Fruit fly (Drosophila melanogaster): Measurements from ENCODE around the gene CG5177.

The CG5177 gene

DNA sequence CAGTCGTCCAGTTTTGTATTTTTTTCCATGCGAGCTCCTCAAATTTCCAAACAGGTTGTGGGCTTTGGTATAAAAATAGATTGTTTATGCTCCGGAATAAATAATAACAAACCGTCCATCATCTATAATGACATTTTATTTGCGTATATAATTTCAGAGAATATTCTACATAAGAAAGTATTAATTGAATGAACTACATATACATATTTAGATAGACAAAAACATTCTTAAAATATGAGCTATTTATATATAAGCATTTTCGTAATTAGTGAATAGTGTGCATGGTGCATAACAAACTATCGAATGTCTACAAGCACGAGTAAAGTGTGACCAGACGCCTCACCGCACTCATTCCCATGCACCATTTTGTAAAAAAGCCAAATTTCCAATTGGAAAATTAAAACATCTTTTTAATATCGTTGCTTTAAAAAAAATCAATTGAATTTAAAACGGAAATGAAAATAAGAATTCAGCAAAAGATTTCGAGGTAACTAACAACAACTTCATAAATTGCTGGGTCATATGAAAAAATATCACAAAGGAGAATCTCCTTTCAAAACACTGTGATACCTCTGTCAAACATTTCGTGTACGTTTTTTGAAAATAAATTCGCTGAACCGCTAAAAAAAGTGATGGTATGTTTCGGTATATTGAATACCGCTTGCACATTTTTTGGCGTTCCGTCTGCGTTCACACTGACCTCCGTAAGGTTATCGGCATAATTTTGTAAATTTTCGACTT lies 21.5 kb downstream of the CG5177 start, which contains the start of gene muc (continued):
- peak; percentile 51; the same call in 1 of the 3 replicates for TF ChIP-seq vnd (GFP tag; IDR thresholded peaks at IDR 0.05; ENCODE audit: partially characterized antibody)
- TF ChIP-seq CG12299 (tag; optimal IDR thresholded peaks at IDR 0.05) = no peak
- no peak for TF ChIP-seq z (GFP tag; IDR thresholded peaks at IDR 0.05)
- peak; percentile 7 for TF ChIP-seq CG10209 (GFP tag; optimal IDR thresholded peaks at IDR 0.05)
- TF ChIP-seq tin (GFP tag; optimal IDR thresholded peaks at IDR 0.05) = peak; percentile 49
- TF ChIP-seq Rx (GFP tag; IDR thresholded peaks at IDR 0.05) = no peak
- peak; percentile 30 for TF ChIP-seq CG12104 (GFP tag; optimal IDR thresholded peaks at IDR 0.05)
- peak; percentile 45; the same call in 1 of the 2 replicates for TF ChIP-seq HLH3B (GFP tag; IDR thresholded peaks at IDR 0.05)
- peak; percentile 80 for TF ChIP-seq kah (GFP tag; optimal IDR thresholded peaks at IDR 0.05)
- peak; percentile 4 for TF ChIP-seq fd96Cb (tag; optimal IDR thresholded peaks at IDR 0.05)
- TF ChIP-seq CG7372 (GFP tag; IDR thresholded peaks at IDR 0.05) = 0 out of 2 replicates have a peak, but pooled peaks have one; percentile 18
- no peak for TF ChIP-seq CG10462 (GFP tag; optimal IDR thresholded peaks at IDR 0.05)
- no peak for TF ChIP-seq sqz (GFP tag; optimal IDR thresholded peaks at IDR 0.05)
- no peak for TF ChIP-seq nau (GFP tag; optimal IDR thresholded peaks at IDR 0.05)
- TF ChIP-seq PHDP (tag; optimal IDR thresholded peaks at IDR 0.05) = peak; percentile 32
- TF ChIP-seq trh (GFP tag; optimal IDR thresholded peaks at IDR 0.05) = no peak
- TF ChIP-seq CG13424 (tag; optimal IDR thresholded peaks at IDR 0.05) = peak; percentile 48
- TF ChIP-seq CG18476 (GFP tag; optimal IDR thresholded peaks at IDR 0.05) = no peak
- TF ChIP-seq CG6272 (GFP tag; IDR thresholded peaks at IDR 0.05) = no peak
- TF ChIP-seq caup (GFP tag; optimal IDR thresholded peaks at IDR 0.05; ENCODE audit: severe bottlenecking) = no peak
- TF ChIP-seq ham (GFP tag; IDR thresholded peaks at IDR 0.05) = no peak
- TF ChIP-seq seq (GFP tag; IDR thresholded peaks at IDR 0.05) = no peak
- TF ChIP-seq cad (GFP tag; optimal IDR thresholded peaks at IDR 0.05) = no peak
- TF ChIP-seq CG7745 (tag; optimal IDR thresholded peaks at IDR 0.05) = no peak
- TF ChIP-seq ato (GFP tag; IDR thresholded peaks at IDR 0.05; ENCODE audit: partially characterized antibody) = no peak
- TF ChIP-seq Neu2 (GFP tag; optimal IDR thresholded peaks at IDR 0.05; ENCODE audit: borderline replicate concordance) = no peak
- peak; percentile 42 for TF ChIP-seq tio (GFP tag; optimal IDR thresholded peaks at IDR 0.05)
- TF ChIP-seq org-1 (GFP tag; optimal IDR thresholded peaks at IDR 0.05) = no peak
- TF ChIP-seq Camta (GFP tag; optimal IDR thresholded peaks at IDR 0.05) = peak; percentile 29
- TF ChIP-seq CG18599 (GFP tag; optimal IDR thresholded peaks at IDR 0.05) = peak; percentile 33
- TF ChIP-seq zen2 (GFP tag; IDR thresholded peaks at IDR 0.05; ENCODE audit: partially characterized antibody) = no peak
- no peak for TF ChIP-seq CG11723 (GFP tag; optimal IDR thresholded peaks at IDR 0.05)
- peak; percentile 44 for TF ChIP-seq unpg (GFP tag; optimal IDR thresholded peaks at IDR 0.05)
- TF ChIP-seq grau (tag; optimal IDR thresholded peaks at IDR 0.05) = peak; percentile 55
- TF ChIP-seq zen (tag; optimal IDR thresholded peaks at IDR 0.05) = peak; percentile 74
- TF ChIP-seq CTCF (GFP tag; optimal IDR thresholded peaks at IDR 0.05) = no peak
- no peak for TF ChIP-seq ap (GFP tag; IDR thresholded peaks at IDR 0.05)
- no peak for TF ChIP-seq Hand (GFP tag; optimal IDR thresholded peaks at IDR 0.05)
- TF ChIP-seq CG8478 (optimal IDR thresholded peaks at IDR 0.05) = no peak
- TF ChIP-seq ci (GFP tag; IDR thresholded peaks at IDR 0.05) = 0 out of 3 replicates have a peak, but pooled peaks have one; percentile 29
- peak; percentile 40 for TF ChIP-seq lmd (GFP tag; IDR thresholded peaks at IDR 0.05)
- no peak for TF ChIP-seq prd (optimal IDR thresholded peaks at IDR 0.05)
- 0 out of 3 replicates have a peak, but pooled peaks have one; percentile 19 for TF ChIP-seq prd (GFP tag; IDR thresholded peaks at IDR 0.05)
- peak; percentile 31 for TF ChIP-seq dmrt99B (tag; optimal IDR thresholded peaks at IDR 0.05)
- no peak for TF ChIP-seq CHES-1-like (GFP tag; optimal IDR thresholded peaks at IDR 0.05)
- TF ChIP-seq row (GFP tag; IDR thresholded peaks at IDR 0.05) = peak; percentile 90
- no peak; the same call in 1 of the 2 replicates for TF ChIP-seq MBD-R2 (GFP tag; IDR thresholded peaks at IDR 0.05)
- peak; percentile 44 for TF ChIP-seq Fer3 (tag; optimal IDR thresholded peaks at IDR 0.05)
- peak; percentile 33; the same call in 1 of the 2 replicates for TF ChIP-seq CG31224 (GFP tag; IDR thresholded peaks at IDR 0.05)
- no peak for TF ChIP-seq Tbp (GFP tag; optimal IDR thresholded peaks at IDR 0.05)

All from whole organism, embryonic.